Fruit fly (Drosophila melanogaster): ENCODE data around the gene CG5715.
A peak's percentile ranks its signal among the peaks of the same experiment; 100 is the strongest.

The CG5715 gene

DNA sequence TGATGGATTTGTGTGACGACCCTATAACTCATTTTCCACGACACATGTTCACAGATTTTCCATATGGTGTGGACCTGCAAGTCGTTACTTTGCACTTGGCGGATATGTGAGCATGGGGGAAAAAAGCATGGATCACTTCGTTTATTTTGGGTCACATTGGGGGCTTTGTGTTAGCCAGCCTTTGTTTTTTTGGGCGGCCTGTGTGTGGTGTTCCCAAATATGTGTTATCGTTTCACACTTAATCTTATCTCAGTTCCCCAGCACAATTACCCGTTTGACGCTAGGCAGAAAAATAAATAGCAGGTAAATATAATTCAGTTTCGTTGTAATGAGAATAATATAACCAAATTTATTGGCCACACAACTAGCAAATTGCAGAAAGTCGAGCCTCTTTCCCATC lies 25.9 kb downstream of the CG5715 start:
- TF ChIP-seq Rel (GFP tag; optimal IDR thresholded peaks at IDR 0.05) (no peak), Rel (tag; optimal IDR thresholded peaks at IDR 0.05) (peak; percentile 85), HLH106 (tag; optimal IDR thresholded peaks at IDR 0.05) (no peak)

DNA sequence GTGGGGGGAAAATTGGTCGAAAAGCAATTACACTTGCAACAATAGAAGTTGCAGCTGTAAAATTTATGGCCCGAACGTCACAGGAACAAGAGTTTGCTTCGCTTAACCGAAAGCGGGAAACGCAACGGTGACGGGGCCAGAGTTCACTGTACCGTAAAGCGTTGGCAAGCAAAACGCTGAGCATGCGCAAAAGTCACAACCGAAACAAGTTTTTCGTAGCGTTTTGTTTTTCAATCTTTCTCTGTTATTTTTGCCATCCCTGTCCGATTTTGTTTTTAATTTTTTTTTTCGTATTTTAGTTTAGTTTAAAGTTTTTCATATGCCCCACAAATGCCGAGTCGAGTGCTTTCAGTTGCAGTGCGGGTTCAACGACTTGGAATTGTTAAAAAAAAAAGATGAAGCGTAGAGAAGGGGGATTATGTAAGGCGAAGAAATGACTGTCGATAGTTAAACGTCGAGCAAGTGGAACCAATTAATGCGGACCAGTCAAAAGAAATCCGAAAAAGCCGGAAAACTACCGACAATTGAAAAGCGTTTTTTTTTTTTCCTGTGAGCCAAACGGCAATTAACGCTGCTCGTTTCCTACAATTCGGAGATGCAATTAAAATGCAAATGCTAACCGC lies 26.5 kb downstream of the CG5715 start:
- TF ChIP-seq brk (GFP tag; optimal IDR thresholded peaks at IDR 0.05) = no peak
- TF ChIP-seq pan (optimal IDR thresholded peaks at IDR 0.05) = no peak
- TF ChIP-seq usp (GFP tag; optimal IDR thresholded peaks at IDR 0.05) = no peak
- TF ChIP-seq tai (GFP tag; optimal IDR thresholded peaks at IDR 0.05) = no peak
- TF ChIP-seq N (GFP tag; optimal IDR thresholded peaks at IDR 0.05) = no peak
- no peak for TF ChIP-seq psq (GFP tag; optimal IDR thresholded peaks at IDR 0.05)

DNA sequence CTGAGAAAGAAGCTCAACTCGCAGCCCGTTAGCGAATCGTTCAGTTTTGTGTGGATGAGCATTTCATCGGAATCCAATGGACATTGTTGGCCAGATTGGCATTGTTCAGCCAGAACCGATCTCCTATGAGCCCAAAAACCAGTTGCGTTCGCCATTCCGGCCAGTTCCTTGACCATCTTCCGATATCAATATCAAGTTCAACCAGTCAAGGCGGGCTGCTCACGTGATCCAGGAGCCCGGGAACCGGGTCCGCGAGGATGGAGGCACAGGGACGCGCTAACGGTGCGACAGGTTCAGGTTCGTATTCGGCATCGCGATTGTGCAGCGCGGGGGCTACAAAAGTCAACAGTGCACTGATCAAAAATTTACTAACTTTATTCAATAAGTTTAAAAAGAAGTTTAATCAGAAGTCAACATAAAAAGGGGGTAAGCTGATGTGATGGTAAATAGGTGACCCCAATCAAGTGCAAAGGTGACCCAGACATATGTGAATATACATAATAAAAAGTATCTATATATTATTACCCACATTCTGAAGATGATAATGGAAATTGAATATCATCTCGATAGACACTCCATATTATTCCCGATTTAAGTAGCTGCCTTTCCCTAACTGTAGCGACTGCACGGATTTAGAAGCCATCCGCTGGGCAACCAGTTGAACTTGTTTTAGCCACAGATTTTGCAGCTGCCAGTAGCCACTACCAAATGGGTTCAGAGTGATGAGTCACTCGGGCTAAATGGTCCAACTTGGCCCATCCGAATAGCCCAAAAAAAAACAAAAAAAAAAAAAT lies 27.2 kb downstream of the CG5715 start:
- no peak for TF ChIP-seq jim (GFP tag; optimal IDR thresholded peaks at IDR 0.05)
- peak; percentile 92 for TF ChIP-seq Sp1 (GFP tag; optimal IDR thresholded peaks at IDR 0.05)
- peak in 1 of 2 experiments; percentile 45 for TF ChIP-seq dl (GFP tag; optimal IDR thresholded peaks at IDR 0.05; ENCODE audit: insufficient read depth in 1 of 2, partially characterized antibody in 2 of 2)
- peak; percentile 77 for TF ChIP-seq Dif (GFP tag; optimal IDR thresholded peaks at IDR 0.05; ENCODE audit: partially characterized antibody)
- TF ChIP-seq Dfd (GFP tag; optimal IDR thresholded peaks at IDR 0.05) = no peak
- TF ChIP-seq Rel (GFP tag; optimal IDR thresholded peaks at IDR 0.05) = peak; percentile 24
- peak; percentile 63 for TF ChIP-seq Rel (tag; optimal IDR thresholded peaks at IDR 0.05)
- TF ChIP-seq Vsx2 (GFP tag; optimal IDR thresholded peaks at IDR 0.05; ENCODE audit: partially characterized antibody) = peak; percentile 91
- TF ChIP-seq psq (GFP tag; optimal IDR thresholded peaks at IDR 0.05) = peak; percentile 82
- TF ChIP-seq dsf (GFP tag; optimal IDR thresholded peaks at IDR 0.05; ENCODE audit: borderline replicate concordance) = no peak
- peak; percentile 25 for TF ChIP-seq Hnf4 (GFP tag; optimal IDR thresholded peaks at IDR 0.05)
- TF ChIP-seq HLH106 (tag; optimal IDR thresholded peaks at IDR 0.05) = peak; percentile 92
- TF ChIP-seq OdsH (GFP tag; optimal IDR thresholded peaks at IDR 0.05) = peak; percentile 87
- peak; percentile 47 for TF ChIP-seq Jra (GFP tag; optimal IDR thresholded peaks at IDR 0.05)
- TF ChIP-seq Hr78 (GFP tag; optimal IDR thresholded peaks at IDR 0.05) = no peak
- TF ChIP-seq Myc (optimal IDR thresholded peaks at IDR 0.05) = no peak
- peak; percentile 85 for TF ChIP-seq h (GFP tag; optimal IDR thresholded peaks at IDR 0.05)
- TF ChIP-seq tai (GFP tag; optimal IDR thresholded peaks at IDR 0.05) = no peak
- TF ChIP-seq fru (GFP tag; optimal IDR thresholded peaks at IDR 0.05) = peak; percentile 83
- TF ChIP-seq dmrt93B (GFP tag; optimal IDR thresholded peaks at IDR 0.05) = peak; percentile 77
- TF ChIP-seq usp (GFP tag; optimal IDR thresholded peaks at IDR 0.05) = no peak
- peak; percentile 49 for TF ChIP-seq brk (GFP tag; optimal IDR thresholded peaks at IDR 0.05)
- TF ChIP-seq Hr83 (GFP tag; optimal IDR thresholded peaks at IDR 0.05; ENCODE audit: poor library complexity, severe bottlenecking) = peak; percentile 30
- peak; percentile 43 for TF ChIP-seq sage (GFP tag; optimal IDR thresholded peaks at IDR 0.05)
- TF ChIP-seq foxo (GFP tag; optimal IDR thresholded peaks at IDR 0.05) = peak in 1 of 2 experiments; percentile 88
- TF ChIP-seq CrebA (GFP tag; optimal IDR thresholded peaks at IDR 0.05; ENCODE audit: borderline replicate concordance) = no peak
- TF ChIP-seq GATAd (GFP tag; optimal IDR thresholded peaks at IDR 0.05) = no peak
- peak; percentile 82 for TF ChIP-seq CG9705 (GFP tag; optimal IDR thresholded peaks at IDR 0.05)
- TF ChIP-seq ey (GFP tag; optimal IDR thresholded peaks at IDR 0.05) = peak; percentile 68
- TF ChIP-seq br (GFP tag; optimal IDR thresholded peaks at IDR 0.05) = peak; percentile 80
- TF ChIP-seq CG32264 (GFP tag; optimal IDR thresholded peaks at IDR 0.05) = no peak
- TF ChIP-seq woc (GFP tag; optimal IDR thresholded peaks at IDR 0.05) = peak; percentile 81
- TF ChIP-seq rgr (GFP tag; optimal IDR thresholded peaks at IDR 0.05) = peak; percentile 74
- TF ChIP-seq Abd-B (GFP tag; optimal IDR thresholded peaks at IDR 0.05) = no peak
- TF ChIP-seq N (GFP tag; optimal IDR thresholded peaks at IDR 0.05) = no peak
- no peak for TF ChIP-seq Mio (GFP tag; optimal IDR thresholded peaks at IDR 0.05)
- no peak for TF ChIP-seq lola (GFP tag; optimal IDR thresholded peaks at IDR 0.05)
- no peak for TF ChIP-seq sv (GFP tag; optimal IDR thresholded peaks at IDR 0.05)
- TF ChIP-seq pan (optimal IDR thresholded peaks at IDR 0.05) = no peak

All from whole organism, wandering third instar larva.